Worm (Caenorhabditis elegans) whole organism, L4 larva: ENCODE measurements around the gene npr-30.
A peak's percentile ranks its signal among the peaks of the same experiment; 100 is the strongest.

Experiments
- D1046.2 ChIP-seq: fragments of 200-800 bp; sonication (Bioruptor generic); IDR thresholded peaks from 2 replicates; pipeline ENCODE4 v1.3.6; 2022; ENCODE audit warnings: missing genetic modification characterization, missing compliant biosample characterization
- F10B5.3 ChIP-seq: sonication (generic microtip); optimal IDR thresholded peaks from 2 replicates; lab custom pipeline; 2016; ENCODE audit warnings: mild to moderate bottlenecking, missing genetic modification characterization, missing compliant biosample characterization
- F37D6.2 ChIP-seq: sonication (generic microtip); optimal IDR thresholded peaks from 2 replicates; lab custom pipeline; 2016; ENCODE audit warnings: mild to moderate bottlenecking, missing genetic modification characterization, missing compliant biosample characterization
- R02D3.7 ChIP-seq: fragments of 150-350 bp; sonication (generic microtip); optimal IDR thresholded peaks from 3 replicates; lab custom pipeline; 2014; ENCODE audit warnings: missing biosample characterization, missing genetic modification characterization
- T20F7.1 ChIP-seq: fragments of 200-800 bp; sonication (Bioruptor generic); optimal IDR thresholded peaks from 2 replicates; lab custom pipeline; 2018; ENCODE audit warnings: mild to moderate bottlenecking, missing genetic modification characterization, missing compliant biosample characterization
- T26A8.4 ChIP-seq: fragments of 200-800 bp; sonication (Bioruptor generic); IDR thresholded peaks from 2 replicates; pipeline ENCODE4 v1.3.6; 2022; ENCODE audit warnings: missing genetic modification characterization, missing compliant biosample characterization
- Y48G9A.11 ChIP-seq: fragments of 200-800 bp; sonication (Bioruptor generic); IDR thresholded peaks from 2 replicates; pipeline ENCODE4 v1.3.6; 2022; ENCODE audit warnings: missing genetic modification reagents, missing genetic modification characterization, missing compliant biosample characterization
- ZK337.2 ChIP-seq: fragments of 200-800 bp; sonication (Bioruptor generic); IDR thresholded peaks from 2 replicates; pipeline ENCODE4 v1.3.6; 2022; ENCODE audit warnings: missing genetic modification reagents, missing genetic modification characterization, missing compliant biosample characterization
- ZK546.5 ChIP-seq, 2 experiments: sonication (generic microtip); optimal IDR thresholded peaks; 2 replicates each; lab custom pipeline; 2017; ENCODE audit warnings: missing biosample characterization in 2 of 2, missing genetic modification characterization in 2 of 2
- aha-1 ChIP-seq: fragments of 150-350 bp; peaks from one replicate; lab custom pipeline; 2014; ENCODE audit warnings: missing biosample characterization, missing genetic modification characterization
- arid-1 ChIP-seq: fragments of 200-800 bp; sonication (Bioruptor generic); conservative IDR thresholded peaks from 2 replicates; pipeline ENCODE4 v1.3.6; 2022; ENCODE audit warnings: missing genetic modification reagents, missing genetic modification characterization, missing compliant biosample characterization
- attf-4 ChIP-seq: sonication (generic microtip); optimal IDR thresholded peaks from 3 replicates; lab custom pipeline; 2017; ENCODE audit warnings: missing biosample characterization, missing genetic modification characterization
- ceh-20 ChIP-seq: fragments of 200-800 bp; sonication (Bioruptor generic); IDR thresholded peaks from 2 replicates; pipeline ENCODE4 v1.3.6; 2022; ENCODE audit warnings: missing genetic modification reagents, missing genetic modification characterization, missing compliant biosample characterization
- ceh-32 ChIP-seq: sonication (generic microtip); optimal IDR thresholded peaks from 2 replicates; lab custom pipeline; 2016; ENCODE audit warnings: mild to moderate bottlenecking, missing genetic modification characterization, missing compliant biosample characterization; ENCODE audit not compliant: poor library complexity
- ceh-44 ChIP-seq: fragments of 200-800 bp; sonication (Bioruptor generic); IDR thresholded peaks from 2 replicates; pipeline ENCODE4 v1.3.6; 2022; ENCODE audit warnings: missing genetic modification reagents, missing genetic modification characterization, missing compliant biosample characterization
- cey-2 ChIP-seq: sonication (generic microtip); optimal IDR thresholded peaks from 3 replicates; lab custom pipeline; 2017; ENCODE audit warnings: missing genetic modification characterization, mild to moderate bottlenecking, missing compliant biosample characterization, antibody characterized with exemption, borderline replicate concordance; ENCODE audit not compliant: insufficient read depth
- daf-8 ChIP-seq: fragments of 200-800 bp; sonication (Bioruptor generic); IDR thresholded peaks from 2 replicates; pipeline ENCODE4 v1.3.6; 2022; ENCODE audit warnings: missing genetic modification characterization, missing compliant biosample characterization
- dmd-6 ChIP-seq: fragments of 200-800 bp; sonication (Bioruptor generic); IDR thresholded peaks from 2 replicates; pipeline ENCODE4 v1.3.6; 2022; ENCODE audit warnings: missing genetic modification reagents, missing genetic modification characterization, missing compliant biosample characterization
- duxl-1 ChIP-seq: sonication (generic microtip); optimal IDR thresholded peaks from 2 replicates; lab custom pipeline; 2016; ENCODE audit warnings: mild to moderate bottlenecking, missing genetic modification characterization, moderate library complexity, missing compliant biosample characterization; ENCODE audit not compliant: poor library complexity
- fkh-10 ChIP-seq: fragments of 150-350 bp; optimal IDR thresholded peaks from 2 replicates; lab custom pipeline; 2014; ENCODE audit warnings: missing biosample characterization, missing genetic modification reagents, missing genetic modification characterization
- fos-1 ChIP-seq: fragments of 150-350 bp; optimal IDR thresholded peaks from 2 replicates; lab custom pipeline; 2014; ENCODE audit warnings: missing biosample characterization, missing genetic modification characterization
- gei-8 ChIP-seq: fragments of 200-800 bp; sonication (Bioruptor generic); optimal IDR thresholded peaks from 2 replicates; lab custom pipeline; 2018; ENCODE audit warnings: mild to moderate bottlenecking, missing genetic modification characterization, missing compliant biosample characterization
- hlh-11 ChIP-seq: fragments of 200-800 bp; sonication (Bioruptor generic); optimal IDR thresholded peaks from 2 replicates; lab custom pipeline; 2018; ENCODE audit warnings: mild to moderate bottlenecking, missing genetic modification characterization, missing compliant biosample characterization
- jun-1 ChIP-seq: fragments of 150-350 bp; optimal IDR thresholded peaks from 2 replicates; lab custom pipeline; 2014; ENCODE audit warnings: missing biosample characterization, missing genetic modification reagents, missing genetic modification characterization
- lin-1 ChIP-seq: fragments of 200-800 bp; sonication (Bioruptor generic); IDR thresholded peaks from 2 replicates; pipeline ENCODE4 v1.3.6; 2022; ENCODE audit warnings: missing genetic modification reagents, missing genetic modification characterization, missing compliant biosample characterization
- lin-13 ChIP-seq: fragments of 150-350 bp; optimal IDR thresholded peaks from 2 replicates; lab custom pipeline; 2014; ENCODE audit warnings: missing biosample characterization, missing genetic modification reagents, missing genetic modification characterization
- lin-38 ChIP-seq: fragments of 200-800 bp; sonication (Bioruptor generic); IDR thresholded peaks from 2 replicates; pipeline ENCODE4 v1.3.6; 2022; ENCODE audit warnings: missing genetic modification reagents, missing genetic modification characterization, missing compliant biosample characterization
- madf-5 ChIP-seq, 2 experiments: fragments of 200-800 bp; sonication (Bioruptor generic); IDR thresholded peaks; 2 replicates each; pipeline ENCODE4 v1.3.6; 2022; ENCODE audit warnings: missing compliant biosample characterization in 2 of 2, missing genetic modification characterization in 2 of 2
- mdl-1 ChIP-seq, 2 experiments: fragments of 150-350 bp in 1 of 2; sonication (generic microtip) in 1 of 2; optimal IDR thresholded peaks; 2 replicates each; lab custom pipeline; 2014 to 2017; ENCODE audit warnings: missing biosample characterization in 2 of 2, missing genetic modification characterization in 2 of 2
- mdt-29 ChIP-seq: fragments of 200-800 bp; sonication (Bioruptor generic); IDR thresholded peaks from 2 replicates; pipeline ENCODE4 v1.3.6; 2022; ENCODE audit warnings: missing genetic modification reagents, missing genetic modification characterization, missing compliant biosample characterization
- mep-1 ChIP-seq: fragments of 150-350 bp; sonication (generic microtip); optimal IDR thresholded peaks from 3 replicates; lab custom pipeline; 2014; ENCODE audit warnings: missing biosample characterization, missing genetic modification characterization
- mes-2 ChIP-seq: sonication (generic microtip); optimal IDR thresholded peaks from 2 replicates; lab custom pipeline; 2016; ENCODE audit warnings: missing genotype, mild to moderate bottlenecking, missing genetic modification characterization, missing compliant biosample characterization; ENCODE audit not compliant: poor library complexity, severe bottlenecking
- nhr-102 ChIP-seq: sonication (generic microtip); optimal IDR thresholded peaks from 2 replicates; lab custom pipeline; 2016; ENCODE audit warnings: mild to moderate bottlenecking, missing genetic modification characterization, moderate library complexity, missing compliant biosample characterization
- nhr-11 ChIP-seq: fragments of 150-350 bp; optimal IDR thresholded peaks from 2 replicates; lab custom pipeline; 2014; ENCODE audit warnings: missing biosample characterization, missing genetic modification characterization
- nhr-111 ChIP-seq: fragments of 200-800 bp; sonication (Bioruptor generic); optimal IDR thresholded peaks from 2 replicates; lab custom pipeline; 2018; ENCODE audit warnings: mild to moderate bottlenecking, missing genetic modification characterization, missing compliant biosample characterization
- nhr-25 ChIP-seq: sonication (generic microtip); optimal IDR thresholded peaks from 2 replicates; lab custom pipeline; 2017; ENCODE audit warnings: missing genetic modification characterization, mild to moderate bottlenecking, missing compliant biosample characterization, antibody characterized with exemption, moderate library complexity, borderline replicate concordance; ENCODE audit not compliant: insufficient read depth
- nhr-6 ChIP-seq: fragments of 150-350 bp; optimal IDR thresholded peaks from 2 replicates; lab custom pipeline; 2014; ENCODE audit warnings: missing biosample characterization, missing genetic modification characterization
- nhr-76 ChIP-seq: fragments of 150-350 bp; optimal IDR thresholded peaks from 2 replicates; lab custom pipeline; 2014; ENCODE audit warnings: missing biosample characterization, missing genetic modification characterization
- php-3 ChIP-seq: fragments of 200-800 bp; sonication (Bioruptor generic); IDR thresholded peaks from 2 replicates; pipeline ENCODE4 v1.3.6; 2022; ENCODE audit warnings: missing genetic modification reagents, missing genetic modification characterization, missing compliant biosample characterization
- pqm-1 ChIP-seq: sonication (generic microtip); optimal IDR thresholded peaks from 2 replicates; lab custom pipeline; 2017; ENCODE audit warnings: missing biosample characterization, missing genetic modification characterization
- set-16 ChIP-seq: fragments of 200-800 bp; sonication (Bioruptor generic); IDR thresholded peaks from 2 replicates; pipeline ENCODE4 v1.3.6; 2022; ENCODE audit warnings: missing genetic modification reagents, missing genetic modification characterization, missing compliant biosample characterization
- snpc-1.2 ChIP-seq: fragments of 200-800 bp; sonication (Bioruptor generic); IDR thresholded peaks from 2 replicates; pipeline ENCODE4 v1.3.6; 2022; ENCODE audit warnings: missing genetic modification reagents, missing genetic modification characterization, missing compliant biosample characterization
- spr-3 ChIP-seq: fragments of 200-800 bp; sonication (Bioruptor generic); optimal IDR thresholded peaks from 2 replicates; lab custom pipeline; 2018; ENCODE audit warnings: mild to moderate bottlenecking, missing genetic modification characterization, missing compliant biosample characterization
- tra-1 ChIP-seq: fragments of 200-800 bp; sonication (Bioruptor generic); IDR thresholded peaks from 2 replicates; pipeline ENCODE4 v1.3.6; 2022; ENCODE audit warnings: missing genetic modification reagents, missing genetic modification characterization, missing compliant biosample characterization
- unc-130 ChIP-seq: sonication (generic microtip); optimal IDR thresholded peaks from 2 replicates; lab custom pipeline; 2016; ENCODE audit warnings: missing genetic modification reagents, missing genetic modification characterization, missing compliant biosample characterization
- unc-39 ChIP-seq: sonication (generic microtip); optimal IDR thresholded peaks from 2 replicates; lab custom pipeline; 2017; ENCODE audit warnings: missing biosample characterization, missing genetic modification characterization
- unc-62 ChIP-seq, 3 experiments: fragments of 150-350 bp in 1 of 3; sonication (generic microtip); optimal IDR thresholded peaks in 2 of 3; peaks in 1 of 3; 1 replicate in 1 of 3; 2 replicates in 2 of 3; lab custom pipeline; 2014 to 2017; ENCODE audit warnings: missing biosample characterization in 3 of 3, missing genetic modification characterization in 3 of 3, missing genetic modification reagents in 3 of 3, missing genotype in 1 of 3
- zag-1 ChIP-seq: fragments of 150-350 bp; optimal IDR thresholded peaks from 2 replicates; lab custom pipeline; 2014; ENCODE audit warnings: missing biosample characterization, missing genetic modification characterization
- zfp-3 ChIP-seq: fragments of 200-800 bp; sonication (Bioruptor generic); conservative IDR thresholded peaks from 2 replicates; pipeline ENCODE4 v1.3.6; 2022; ENCODE audit warnings: missing genetic modification reagents, missing genetic modification characterization, missing compliant biosample characterization
- zip-2 ChIP-seq: fragments of 150-350 bp; optimal IDR thresholded peaks from 2 replicates; lab custom pipeline; 2014; ENCODE audit warnings: missing biosample characterization, missing genetic modification characterization

Gene npr-30

DNA sequence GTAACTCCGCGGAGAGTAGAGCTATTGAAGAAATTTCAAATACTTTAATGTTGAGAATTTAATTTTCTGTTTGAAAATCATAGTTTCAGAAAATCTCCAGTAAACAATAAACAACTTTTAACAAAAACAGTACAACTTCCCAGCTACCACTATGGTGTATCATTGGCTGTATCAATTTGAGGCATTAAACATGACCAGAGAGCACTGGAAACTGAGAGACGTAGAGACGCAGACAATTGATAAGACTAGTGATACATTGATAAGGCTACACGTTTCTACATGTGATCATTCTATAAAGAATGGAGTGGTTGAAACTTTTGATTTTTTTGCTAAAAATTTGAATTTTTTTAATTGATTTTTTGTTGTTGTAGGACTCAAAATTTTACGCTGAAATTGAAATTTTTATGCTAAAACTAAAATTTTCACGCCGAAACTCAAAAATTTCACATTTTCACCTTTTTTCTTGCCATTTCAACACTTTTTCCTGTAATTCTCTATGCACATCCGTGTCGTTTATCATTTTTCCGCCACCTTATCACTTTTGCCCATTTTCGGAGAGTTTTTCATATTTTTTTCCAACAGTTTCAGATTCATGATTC, 12.2 kb downstream of the npr-30 start, which contains the start of gene H10E21.1 (continued):
- TF ChIP-seq gei-8 (GFP tag; lab: Kevin White, UChicago) (no peak), madf-5 (GFP tag; IDR thresholded peaks at IDR 0.05; lab: Robert Waterston, UW) (no peak), hlh-11 (peak; percentile 60), dmd-6 (GFP tag; lab: Robert Waterston, UW) (peak; percentile 57), nhr-25 (tag; lab: Kevin White, UChicago) (no peak), daf-8 (GFP tag; lab: Robert Waterston, UW) (no peak), zip-2 (tag; lab: Kevin White, UChicago) (peak; percentile 0), mes-2 (tag; lab: Kevin White, UChicago) (peak; percentile 47), nhr-6 (tag; lab: Kevin White, UChicago) (no peak), ZK337.2 (no peak), unc-130 (GFP tag; lab: Kevin White, UChicago) (no peak), D1046.2 (no peak), lin-38 (no peak), unc-39 (tag; lab: Kevin White, UChicago) (no peak), zag-1 (tag; lab: Kevin White, UChicago) (no peak), F37D6.2 (no peak), arid-1 (GFP tag; lab: Robert Waterston, UW) (no peak), ceh-44 (GFP tag; lab: Robert Waterston, UW) (no peak), ZK546.5 (tag; optimal IDR thresholded peaks at IDR 0.05; lab: Kevin White, UChicago) (no peak), ceh-20 (GFP tag; lab: Robert Waterston, UW) (no peak), lin-13 (no peak), fkh-10 (no peak), set-16 (no peak), mep-1 (tag; lab: Kevin White, UChicago) (peak; percentile 14), nhr-11 (no peak), zfp-3 (no peak), pqm-1 (tag; lab: Kevin White, UChicago) (peak; percentile 78), jun-1 (no peak), lin-1 (no peak), cey-2 (no peak), php-3 (GFP tag; lab: Robert Waterston, UW) (peak; percentile 58; the same call in 1 of the 2 replicates), nhr-111 (GFP tag; lab: Kevin White, UChicago) (no peak), unc-62 (GFP tag; optimal IDR thresholded peaks at IDR 0.05 in 1 of 2; lab: Kevin White, UChicago) (peak in 1 of 2 experiments; percentile 47), unc-62 (tag; optimal IDR thresholded peaks at IDR 0.05; lab: Kevin White, UChicago) (no peak), tra-1 (GFP tag; lab: Robert Waterston, UW) (no peak), R02D3.7 (no peak), snpc-1.2 (no peak), F10B5.3 (no peak), attf-4 (tag; lab: Kevin White, UChicago) (no peak), aha-1 (tag; lab: Kevin White, UChicago) (no peak), mdt-29 (GFP tag; lab: Robert Waterston, UW) (no peak), nhr-102 (tag; lab: Kevin White, UChicago) (no peak), spr-3 (GFP tag; lab: Kevin White, UChicago) (no peak), fos-1 (tag; lab: Kevin White, UChicago) (no peak), ceh-32 (tag; lab: Kevin White, UChicago) (no peak), nhr-76 (no peak), T20F7.1 (GFP tag; lab: Kevin White, UChicago) (no peak), mdl-1 (tag; optimal IDR thresholded peaks at IDR 0.05; lab: Kevin White, UChicago) (peak in 1 of 2 experiments; percentile 45), T26A8.4 (GFP tag; lab: Robert Waterston, UW) (no peak), Y48G9A.11 (no peak), duxl-1 (no peak)
